Fruit fly (Drosophila melanogaster) whole organism: Measurements from ENCODE around the gene mRpL9.

Source experiments
- CG8478 ChIP-seq: fragments of >200 bp; optimal IDR thresholded peaks from 2 replicates; lab custom pipeline; 2018; ENCODE audit warnings: inconsistent platforms
- Dll ChIP-seq: fragments of >200 bp; optimal IDR thresholded peaks from 2 replicates; lab custom pipeline; 2017
- EcR ChIP-seq, 2 experiments: fragments of >200 bp; optimal IDR thresholded peaks; 2 replicates each; lab custom pipeline; 2017; ENCODE audit warnings: missing biosample characterization in 2 of 2, missing genetic modification characterization in 2 of 2, missing genetic modification reagents in 2 of 2
- pan ChIP-seq: fragments of >200 bp; optimal IDR thresholded peaks from 2 replicates; lab custom pipeline; 2017
- psq ChIP-seq: fragments of >200 bp; optimal IDR thresholded peaks from 2 replicates; lab custom pipeline; 2017
- usp ChIP-seq: fragments of >200 bp; optimal IDR thresholded peaks from 2 replicates; lab custom pipeline; 2017; ENCODE audit warnings: missing biosample characterization, missing genetic modification characterization, mixed read lengths

The mRpL9 gene

dm6 chr3R:15320747-15321085 lies 9.8 kb upstream of the mRpL9 start, which contains the start of gene ear:
TSS of gene ear (plus strand) at chr3R:15320756.
- no peak for TF ChIP-seq usp
- TF ChIP-seq EcR (GFP tag; optimal IDR thresholded peaks at IDR 0.05; lab: Kevin White, UChicago), result no peak
- no peak for TF ChIP-seq pan (lab: Kevin White, UChicago)
- TF ChIP-seq psq (lab: Kevin White, UChicago), result no peak
- TF ChIP-seq CG8478 (lab: Kevin White, UChicago), result no peak
- no peak for TF ChIP-seq Dll (lab: Kevin White, UChicago)

- TF ChIP-seq CG8478 (lab: Kevin White, UChicago) (no peak), psq (lab: Kevin White, UChicago) (no peak), pan (lab: Kevin White, UChicago) (no peak), usp (no peak), Dll (lab: Kevin White, UChicago) (no peak), EcR (GFP tag; optimal IDR thresholded peaks at IDR 0.05; lab: Kevin White, UChicago) (no peak)
These were observed 2.3 kb upstream of the mRpL9 start, which contains the start of the genes CG6236 and ea for dm6 chr3R:15328083-15328779. TSS of gene CG6236 (minus strand) at chr3R:15328269. TSS of gene ea (plus strand) at chr3R:15328729.

dm6 chr3R:15332994-15333393 lies 2.5 kb downstream of the mRpL9 start, which contains the start of the genes Fkbp39 and Cyfip:
TSS of gene Fkbp39 (minus strand) at chr3R:15333133.
TSS of gene Cyfip (plus strand) at chr3R:15333266.
- TF ChIP-seq pan (lab: Kevin White, UChicago) (no peak), Dll (lab: Kevin White, UChicago) (no peak), psq (lab: Kevin White, UChicago) (no peak), CG8478 (lab: Kevin White, UChicago) (no peak), EcR (GFP tag; optimal IDR thresholded peaks at IDR 0.05; lab: Kevin White, UChicago) (no peak), usp (no peak)

- TF ChIP-seq psq (lab: Kevin White, UChicago) (no peak), EcR (GFP tag; optimal IDR thresholded peaks at IDR 0.05; lab: Kevin White, UChicago) (no peak), pan (lab: Kevin White, UChicago) (no peak), CG8478 (lab: Kevin White, UChicago) (no peak), usp (no peak), Dll (lab: Kevin White, UChicago) (no peak)
These were observed 8.6 kb downstream of the mRpL9 start for dm6 chr3R:15339111-15339510.

dm6 chr3R:15340052-15340732 lies 9.7 kb downstream of the mRpL9 start, which contains the start of gene SerRS-m:
TSS of gene SerRS-m (plus strand) at chr3R:15340667.
- TF ChIP-seq pan (lab: Kevin White, UChicago) (no peak), EcR (GFP tag; optimal IDR thresholded peaks at IDR 0.05; lab: Kevin White, UChicago) (no peak), psq (lab: Kevin White, UChicago) (no peak), usp (no peak), Dll (lab: Kevin White, UChicago) (no peak), CG8478 (lab: Kevin White, UChicago) (no peak)

- TF ChIP-seq EcR (GFP tag; optimal IDR thresholded peaks at IDR 0.05; lab: Kevin White, UChicago) (no peak), Dll (lab: Kevin White, UChicago) (no peak), pan (lab: Kevin White, UChicago) (no peak)
These were observed 11.9 kb downstream of the mRpL9 start for dm6 chr3R:15342432-15342925.

dm6 chr3R:15342926-15343685 lies 12.6 kb downstream of the mRpL9 start, which contains the start of gene Nagk:
TSS of gene Nagk (minus strand) at chr3R:15343256.
- TF ChIP-seq pan (lab: Kevin White, UChicago), result peak; percentile 96
- TF ChIP-seq CG8478 (lab: Kevin White, UChicago), result no peak

- TF ChIP-seq pan (lab: Kevin White, UChicago) (no peak), psq (lab: Kevin White, UChicago) (no peak), Dll (lab: Kevin White, UChicago) (no peak), usp (no peak), CG8478 (lab: Kevin White, UChicago) (no peak), EcR (GFP tag; optimal IDR thresholded peaks at IDR 0.05; lab: Kevin White, UChicago) (no peak)
These were observed 14.9 kb downstream of the mRpL9 start for dm6 chr3R:15345198-15346017.

- TF ChIP-seq Dll (lab: Kevin White, UChicago) (no peak), psq (lab: Kevin White, UChicago) (no peak), usp (no peak), EcR (GFP tag; optimal IDR thresholded peaks at IDR 0.05; lab: Kevin White, UChicago) (no peak), pan (lab: Kevin White, UChicago) (no peak)
These were observed 15.5 kb downstream of the mRpL9 start, which contains the start of the genes Surf4 and CG31301 for dm6 chr3R:15346018-15346383. TSS of gene Surf4 (minus strand) at chr3R:15346176. TSS of gene CG31301 (plus strand) at chr3R:15346205.

- TF ChIP-seq psq (lab: Kevin White, UChicago) (no peak), pan (lab: Kevin White, UChicago) (no peak), usp (no peak), EcR (GFP tag; optimal IDR thresholded peaks at IDR 0.05; lab: Kevin White, UChicago) (no peak), CG8478 (lab: Kevin White, UChicago) (no peak), Dll (lab: Kevin White, UChicago) (no peak)
These were observed 17.3 kb downstream of the mRpL9 start, which contains the start of the genes CG42726 and CG42727 for dm6 chr3R:15347822-15348221. TSS of gene CG42726 (plus strand) at chr3R:15348048. TSS of gene CG42727 (plus strand) at chr3R:15348048.
